Worm (Caenorhabditis elegans) whole organism, mixed stage, embryonic: Measurements from ENCODE around the gene sptf-2.

Experiments
- drap-1 ChIP-seq: fragments of 200-800 bp; sonication (Bioruptor generic); optimal IDR thresholded peaks from 3 replicates; lab custom pipeline; 2018; ENCODE audit warnings: mild to moderate bottlenecking, missing genetic modification characterization, missing compliant biosample characterization
- pha-4 ChIP-seq: fragments of 150-350 bp; optimal IDR thresholded peaks from 2 replicates; lab custom pipeline; 2018; ENCODE audit warnings: missing biosample characterization, missing genetic modification reagents, missing genetic modification characterization
- snpc-4 ChIP-seq: fragments of 150-350 bp; optimal IDR thresholded peaks from 2 replicates; lab custom pipeline; 2014; ENCODE audit warnings: missing biosample characterization, missing genetic modification characterization

DNA sequence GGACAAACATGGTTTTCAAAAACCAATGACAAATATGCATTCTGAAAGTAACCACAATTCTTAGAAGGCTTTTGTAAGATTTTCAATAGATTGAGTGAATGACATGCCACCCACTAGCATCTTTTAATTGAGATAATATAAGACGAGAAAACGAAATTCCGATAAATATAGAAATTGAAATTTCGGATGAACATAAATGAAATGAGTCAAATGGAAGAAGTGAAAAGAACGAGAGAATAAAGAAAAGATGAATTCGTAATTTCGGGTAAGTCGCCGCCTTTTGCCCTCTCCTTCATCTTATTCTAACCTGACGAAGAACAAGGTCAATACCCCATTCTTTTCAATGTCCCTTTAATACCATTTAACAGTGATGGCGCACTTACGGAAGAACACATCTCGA is 17.1 kb downstream of the sptf-2 start:
- TF ChIP-seq pha-4 (tag; lab: Kevin White, UChicago) = no peak
- no peak for TF ChIP-seq drap-1 (GFP tag; lab: Kevin White, UChicago)
- no peak for TF ChIP-seq snpc-4 (tag; lab: Kevin White, UChicago)
